Fruit fly (Drosophila melanogaster) whole organism, embryonic: ENCODE data around the gene CG12347.

ENCODE experiments used
- Bteb2 ChIP-seq: fragments of 200-800 bp; sonication (Bioruptor generic); optimal IDR thresholded peaks from 2 replicates; lab custom pipeline; 2016; ENCODE audit warnings: missing biosample characterization, missing genetic modification characterization
- CG10654 ChIP-seq: fragments of 200-800 bp; sonication (Bioruptor generic); optimal IDR thresholded peaks from 2 replicates; lab custom pipeline; 2016; ENCODE audit warnings: missing biosample characterization, missing genetic modification characterization
- CG11456 ChIP-seq: fragments of 200-800 bp; sonication (Bioruptor generic); IDR thresholded peaks from 3 replicates; pipeline ENCODE4 v1.3.6; 2022; ENCODE audit warnings: missing biosample characterization, missing genetic modification characterization
- CG12236 ChIP-seq: fragments of 200-800 bp; sonication (Bioruptor generic); optimal IDR thresholded peaks from 2 replicates; lab custom pipeline; 2016; ENCODE audit warnings: missing biosample characterization, missing genetic modification characterization
- CG12744 ChIP-seq: fragments of 200-800 bp; sonication (Bioruptor generic); optimal IDR thresholded peaks from 2 replicates; lab custom pipeline; 2016; ENCODE audit warnings: missing biosample characterization, missing genetic modification characterization
- CG15269 ChIP-seq: fragments of 200-800 bp; sonication (Bioruptor generic); optimal IDR thresholded peaks from 2 replicates; lab custom pipeline; 2018; ENCODE audit warnings: missing biosample characterization, mild to moderate bottlenecking, missing genetic modification characterization, moderate library complexity
- CG17328 ChIP-seq: fragments of 200-800 bp; sonication (Bioruptor generic); IDR thresholded peaks from 2 replicates; pipeline ENCODE4 v1.3.6; 2022; ENCODE audit warnings: missing biosample characterization, missing genetic modification characterization
- CG18476 ChIP-seq: fragments of 200-800 bp; sonication (Bioruptor generic); optimal IDR thresholded peaks from 2 replicates; lab custom pipeline; 2016; ENCODE audit warnings: missing biosample characterization, mild to moderate bottlenecking, missing genetic modification characterization
- CG2129 ChIP-seq: fragments of 200-800 bp; sonication (Bioruptor generic); IDR thresholded peaks from 2 replicates; pipeline ENCODE4 v1.3.6; 2022; ENCODE audit warnings: missing biosample characterization, missing genetic modification characterization; ENCODE audit not compliant: partially characterized antibody
- CG2199 ChIP-seq: fragments of 200-800 bp; sonication (Bioruptor generic); IDR thresholded peaks from 3 replicates; pipeline ENCODE4 v1.3.6; 2022; ENCODE audit warnings: missing biosample characterization, missing genetic modification characterization
- CG4360 ChIP-seq: fragments of 200-800 bp; sonication (Bioruptor generic); IDR thresholded peaks from 2 replicates; pipeline ENCODE4 v1.3.6; 2022; ENCODE audit warnings: missing biosample characterization, missing genetic modification characterization
- CG4424 ChIP-seq: fragments of 200-800 bp; sonication (Bioruptor generic); optimal IDR thresholded peaks from 3 replicates; lab custom pipeline; 2016; ENCODE audit warnings: missing biosample characterization, missing genetic modification characterization
- CG4707 ChIP-seq: fragments of 200-800 bp; sonication (Bioruptor generic); optimal IDR thresholded peaks from 2 replicates; lab custom pipeline; 2018; ENCODE audit warnings: missing biosample characterization, mild to moderate bottlenecking, missing genetic modification characterization, moderate library complexity
- CG6689 ChIP-seq: fragments of 200-800 bp; sonication (Bioruptor generic); IDR thresholded peaks from 2 replicates; pipeline ENCODE4 v1.3.6; 2022; ENCODE audit warnings: missing biosample characterization, missing genetic modification characterization
- CG8359 ChIP-seq: fragments of 200-800 bp; sonication (Bioruptor generic); optimal IDR thresholded peaks from 2 replicates; lab custom pipeline; 2017; ENCODE audit warnings: missing biosample characterization, mild to moderate bottlenecking, missing genetic modification characterization, borderline replicate concordance
- CG9215 ChIP-seq: fragments of 200-800 bp; sonication (Bioruptor generic); IDR thresholded peaks from 2 replicates; pipeline ENCODE4 v1.3.6; 2022; ENCODE audit warnings: missing biosample characterization, missing genetic modification characterization
- CG9727 ChIP-seq: fragments of 200-800 bp; sonication (Bioruptor generic); optimal IDR thresholded peaks from 3 replicates; lab custom pipeline; 2017; ENCODE audit warnings: missing biosample characterization, mild to moderate bottlenecking, missing genetic modification characterization
- Doc3 ChIP-seq: fragments of 200-800 bp; sonication (Bioruptor generic); IDR thresholded peaks from 3 replicates; pipeline ENCODE4 v1.3.6; 2022; ENCODE audit warnings: missing biosample characterization, missing genetic modification characterization; ENCODE audit not compliant: partially characterized antibody
- Fer3 ChIP-seq: fragments of 200-800 bp; sonication (Bioruptor generic); optimal IDR thresholded peaks from 2 replicates; lab custom pipeline; 2018; ENCODE audit warnings: missing biosample characterization, mild to moderate bottlenecking, missing genetic modification characterization, moderate library complexity
- Gsc ChIP-seq: fragments of 200-800 bp; sonication (Bioruptor generic); IDR thresholded peaks from 2 replicates; pipeline ENCODE4 v1.3.6; 2022; ENCODE audit warnings: missing biosample characterization, missing genetic modification characterization
- H2.0 ChIP-seq: fragments of 200-800 bp; sonication (Bioruptor generic); IDR thresholded peaks from 2 replicates; pipeline ENCODE4 v1.3.6; 2022; ENCODE audit warnings: missing biosample characterization, missing genetic modification characterization
- Meics ChIP-seq: fragments of 200-800 bp; sonication (Bioruptor generic); optimal IDR thresholded peaks from 2 replicates; lab custom pipeline; 2017; ENCODE audit warnings: missing biosample characterization, mild to moderate bottlenecking, missing genetic modification characterization
- NC2β ChIP-seq: fragments of 200-800 bp; sonication (Bioruptor generic); optimal IDR thresholded peaks from 2 replicates; lab custom pipeline; 2016; ENCODE audit warnings: missing biosample characterization, missing genetic modification characterization
- NFAT ChIP-seq: fragments of 200-800 bp; sonication (Bioruptor generic); IDR thresholded peaks from 2 replicates; pipeline ENCODE4 v1.3.6; 2022; ENCODE audit warnings: missing biosample characterization, missing genetic modification characterization
- Optix ChIP-seq: fragments of 200-800 bp; sonication (Bioruptor generic); IDR thresholded peaks from 3 replicates; pipeline ENCODE4 v1.3.6; 2022; ENCODE audit warnings: missing biosample characterization, missing genetic modification characterization
- Rx ChIP-seq: fragments of 200-800 bp; sonication (Bioruptor generic); IDR thresholded peaks from 2 replicates; pipeline ENCODE4 v1.3.6; 2022; ENCODE audit warnings: missing biosample characterization, missing genetic modification characterization
- Sox102F ChIP-seq: fragments of 200-800 bp; sonication (Bioruptor generic); optimal IDR thresholded peaks from 2 replicates; lab custom pipeline; 2018; ENCODE audit warnings: missing biosample characterization, mild to moderate bottlenecking, missing genetic modification characterization, moderate library complexity
- Stat92E ChIP-seq, 3 experiments: fragments of >200 bp in 2 of 3; fragments of 200-800 bp in 1 of 3; sonication (Bioruptor generic) in 1 of 3; optimal IDR thresholded peaks; 2 replicates each; lab custom pipeline; 2017 to 2019; ENCODE audit warnings: missing biosample characterization in 3 of 3, missing genetic modification characterization in 3 of 3, mild to moderate bottlenecking in 1 of 3, moderate library complexity in 1 of 3
- ap ChIP-seq: fragments of 200-800 bp; sonication (Bioruptor generic); IDR thresholded peaks from 2 replicates; pipeline ENCODE4 v1.3.6; 2022; ENCODE audit warnings: missing biosample characterization, missing genetic modification characterization
- bsh ChIP-seq, 2 experiments: fragments of 200-800 bp; sonication (Bioruptor generic); optimal IDR thresholded peaks; 2 replicates each; lab custom pipeline; 2017 to 2018; ENCODE audit warnings: mild to moderate bottlenecking in 2 of 2, missing biosample characterization in 2 of 2, missing genetic modification characterization in 2 of 2, moderate library complexity in 1 of 2
- fd3F ChIP-seq: fragments of 200-800 bp; sonication (Bioruptor generic); optimal IDR thresholded peaks from 2 replicates; lab custom pipeline; 2018; ENCODE audit warnings: missing biosample characterization, mild to moderate bottlenecking, missing genetic modification characterization, moderate library complexity
- fd96Cb ChIP-seq: fragments of 200-800 bp; sonication (Bioruptor generic); optimal IDR thresholded peaks from 2 replicates; lab custom pipeline; 2018; ENCODE audit warnings: missing biosample characterization, mild to moderate bottlenecking, missing genetic modification characterization, moderate library complexity
- gce ChIP-seq: fragments of 200-800 bp; sonication (Bioruptor generic); IDR thresholded peaks from 3 replicates; pipeline ENCODE4 v1.3.6; 2022; ENCODE audit warnings: missing biosample characterization, missing genetic modification characterization
- gcm ChIP-seq: fragments of 200-800 bp; sonication (Bioruptor generic); optimal IDR thresholded peaks from 2 replicates; lab custom pipeline; 2019; ENCODE audit warnings: missing biosample characterization, mild to moderate bottlenecking, missing genetic modification characterization, moderate library complexity
- klu ChIP-seq: fragments of 200-800 bp; sonication (Bioruptor generic); IDR thresholded peaks from 2 replicates; pipeline ENCODE4 v1.3.6; 2022; ENCODE audit warnings: missing biosample characterization, missing genetic modification characterization
- nerfin-1 ChIP-seq: fragments of 200-800 bp; sonication (Bioruptor generic); optimal IDR thresholded peaks from 3 replicates; lab custom pipeline; 2019; ENCODE audit warnings: missing biosample characterization, mild to moderate bottlenecking, missing genetic modification characterization, moderate library complexity
- nmo ChIP-seq: fragments of 200-800 bp; sonication (Bioruptor generic); optimal IDR thresholded peaks from 2 replicates; lab custom pipeline; 2018; ENCODE audit warnings: missing biosample characterization, mild to moderate bottlenecking, missing genetic modification characterization, moderate library complexity
- otp ChIP-seq: fragments of 200-800 bp; sonication (Bioruptor generic); IDR thresholded peaks from 3 replicates; pipeline ENCODE4, ENCODE4 v1.3.6; 2022; ENCODE audit warnings: missing biosample characterization, missing genetic modification characterization
- p53 ChIP-seq: fragments of 200-800 bp; sonication (Bioruptor generic); optimal IDR thresholded peaks from 2 replicates; lab custom pipeline; 2016; ENCODE audit warnings: missing biosample characterization, missing genetic modification characterization
- phol ChIP-seq: fragments of 200-800 bp; sonication (Bioruptor generic); optimal IDR thresholded peaks from 3 replicates; lab custom pipeline; 2018; ENCODE audit warnings: missing biosample characterization, mild to moderate bottlenecking, missing genetic modification characterization, moderate library complexity
- psq ChIP-seq: fragments of 200-800 bp; sonication (Bioruptor generic); optimal IDR thresholded peaks from 2 replicates; lab custom pipeline; 2017; ENCODE audit warnings: missing biosample characterization, missing genetic modification characterization
- sc ChIP-seq, 3 experiments: fragments of >200 bp in 2 of 3; fragments of 200-800 bp in 1 of 3; sonication (Bioruptor generic) in 1 of 3; optimal IDR thresholded peaks; 2 replicates in 2 of 3; 3 replicates in 1 of 3; lab custom pipeline; 2017; ENCODE audit warnings: mild to moderate bottlenecking in 1 of 3, missing biosample characterization in 1 of 3, missing genetic modification characterization in 1 of 3, missing genetic modification reagents in 1 of 3
- scrt ChIP-seq: fragments of 200-800 bp; sonication (Bioruptor generic); optimal IDR thresholded peaks from 2 replicates; lab custom pipeline; 2018; ENCODE audit warnings: missing biosample characterization, mild to moderate bottlenecking, missing genetic modification characterization, moderate library complexity
- sisA ChIP-seq: fragments of 200-800 bp; sonication (Bioruptor generic); IDR thresholded peaks from 2 replicates; pipeline ENCODE4 v1.3.6; 2022; ENCODE audit warnings: missing biosample characterization, missing genetic modification characterization
- sr ChIP-seq: fragments of 200-800 bp; sonication (Bioruptor generic); IDR thresholded peaks from 3 replicates; pipeline ENCODE4 v1.3.6; 2022; ENCODE audit warnings: missing biosample characterization, missing genetic modification characterization
- stwl ChIP-seq: fragments of 200-800 bp; sonication (Bioruptor generic); optimal IDR thresholded peaks from 3 replicates; lab custom pipeline; 2018; ENCODE audit warnings: missing biosample characterization, mild to moderate bottlenecking, missing genetic modification characterization, moderate library complexity
- tio ChIP-seq: fragments of 200-800 bp; sonication (Bioruptor generic); optimal IDR thresholded peaks from 2 replicates; lab custom pipeline; 2017; ENCODE audit warnings: missing biosample characterization, missing genetic modification characterization, inconsistent platforms
- trh ChIP-seq: fragments of 200-800 bp; sonication (Bioruptor generic); optimal IDR thresholded peaks from 2 replicates; lab custom pipeline; 2016; ENCODE audit warnings: missing biosample characterization, missing genetic modification characterization
- tup ChIP-seq: fragments of 200-800 bp; sonication (Bioruptor generic); optimal IDR thresholded peaks from 2 replicates; lab custom pipeline; 2016; ENCODE audit warnings: missing biosample characterization, mild to moderate bottlenecking, missing genetic modification characterization, moderate library complexity

CG12347 gene

DNA sequence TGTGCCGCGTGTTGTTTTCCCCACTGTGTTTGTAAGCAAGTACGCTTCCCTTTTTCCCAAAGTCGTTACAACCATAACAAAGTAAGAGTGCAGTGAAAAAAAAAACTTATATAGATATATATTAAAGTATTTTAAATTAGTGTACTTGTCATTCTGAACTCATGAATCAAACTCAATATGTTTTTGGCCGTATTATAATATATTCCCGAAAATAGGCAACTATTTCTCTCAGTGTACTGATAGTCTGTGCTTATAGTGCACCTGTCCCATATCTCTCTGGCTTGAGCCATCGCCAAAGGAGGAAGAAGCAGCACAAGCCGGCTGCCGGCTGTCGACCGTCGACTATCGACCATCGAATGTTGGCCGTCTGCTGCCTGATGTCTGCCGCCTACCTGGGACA lies 34.8 kb downstream of the CG12347 start (continued):
- TF ChIP-seq CG4707 (GFP tag; lab: Kevin White, UChicago) (no peak), NC2β (GFP tag; lab: Kevin White, UChicago) (peak; percentile 54), Optix (GFP tag; lab: Robert Waterston, UW) (peak; percentile 52; the same call in 1 of the 3 replicates), Bteb2 (GFP tag; lab: Kevin White, UChicago) (peak; percentile 5), CG9215 (GFP tag; lab: Robert Waterston, UW) (no peak), gcm (peak; percentile 68), p53 (GFP tag; lab: Kevin White, UChicago) (no peak), nmo (GFP tag; lab: Kevin White, UChicago) (peak; percentile 81), scrt (GFP tag; lab: Kevin White, UChicago) (peak; percentile 5), fd3F (no peak), sisA (GFP tag; lab: Robert Waterston, UW) (peak; percentile 65), trh (GFP tag; lab: Kevin White, UChicago) (peak; percentile 29), Sox102F (GFP tag; lab: Kevin White, UChicago) (peak; percentile 46), CG4360 (GFP tag; lab: Robert Waterston, UW) (peak; percentile 52), CG15269 (tag; lab: Kevin White, UChicago) (peak; percentile 26), phol (tag; lab: Kevin White, UChicago) (peak; percentile 82), tio (peak; percentile 56), CG4424 (GFP tag; lab: Kevin White, UChicago) (peak; percentile 78), gce (GFP tag; lab: Robert Waterston, UW) (0 out of 3 replicates have a peak, but pooled peaks have one; percentile 7), Doc3 (GFP tag; lab: Robert Waterston, UW) (no peak), CG12236 (GFP tag; lab: Kevin White, UChicago) (peak; percentile 5), otp (GFP tag; lab: Robert Waterston, UW) (peak; percentile 82), CG18476 (GFP tag; lab: Kevin White, UChicago) (peak; percentile 67), Rx (GFP tag; lab: Robert Waterston, UW) (peak; percentile 57), stwl (tag; lab: Kevin White, UChicago) (peak; percentile 53), CG6689 (GFP tag; lab: Robert Waterston, UW) (peak; percentile 76), CG2129 (GFP tag; lab: Robert Waterston, UW) (no peak), NFAT (GFP tag; lab: Robert Waterston, UW) (no peak), CG17328 (GFP tag; lab: Robert Waterston, UW) (peak; percentile 88), ap (GFP tag; lab: Robert Waterston, UW) (peak; percentile 51; the same call in 1 of the 2 replicates), sr (GFP tag; lab: Robert Waterston, UW) (no peak), CG10654 (peak; percentile 59), psq (peak; percentile 40), Stat92E (GFP tag; optimal IDR thresholded peaks at IDR 0.05; lab: Kevin White, UChicago) (peak in 1 of 3 experiments; percentile 38), fd96Cb (tag; lab: Kevin White, UChicago) (peak; percentile 72), CG9727 (GFP tag; lab: Kevin White, UChicago) (peak; percentile 94), Meics (GFP tag; lab: Kevin White, UChicago) (peak; percentile 24), klu (peak; percentile 10; the same call in 1 of the 2 replicates), Gsc (peak; percentile 53), sc (optimal IDR thresholded peaks at IDR 0.05; lab: Kevin White, UChicago) (no peak), sc (GFP tag; optimal IDR thresholded peaks at IDR 0.05; lab: Kevin White, UChicago) (peak; percentile 85), CG2199 (GFP tag; lab: Robert Waterston, UW) (peak; percentile 70; the same call in 1 of the 3 replicates), CG12744 (GFP tag; lab: Kevin White, UChicago) (peak; percentile 27), tup (GFP tag; lab: Kevin White, UChicago) (peak; percentile 27), bsh (GFP tag; optimal IDR thresholded peaks at IDR 0.05; lab: Kevin White, UChicago) (peak; percentile 66 to 74), H2.0 (peak; percentile 21; the same call in 1 of the 2 replicates), nerfin-1 (peak; percentile 57), Fer3 (peak; percentile 23), CG8359 (GFP tag; lab: Kevin White, UChicago) (peak; percentile 56), CG11456 (GFP tag; lab: Robert Waterston, UW) (0 out of 3 replicates have a peak, but pooled peaks have one; percentile 15)
